Worm (Caenorhabditis elegans) whole organism, mixed stage, embryonic: ENCODE measurements around the gene sup-9.
"Not testable (repeated sequence)": the region's sequence is repeated elsewhere in the genome, so short reads cannot be mapped to it uniquely, and the experiment has no call there.

ENCODE experiments used
- M03D4.4 ChIP-seq: sonication (generic microtip); optimal IDR thresholded peaks from 2 replicates; lab custom pipeline; 2017; ENCODE audit warnings: mild to moderate bottlenecking, missing genetic modification characterization, missing compliant biosample characterization
- bed-3 ChIP-seq: fragments of 200-800 bp; sonication (Bioruptor generic); optimal IDR thresholded peaks from 3 replicates; lab custom pipeline; 2018; ENCODE audit warnings: mild to moderate bottlenecking, missing genetic modification characterization, moderate library complexity, missing compliant biosample characterization
- blmp-1 ChIP-seq: fragments of 150-350 bp; optimal IDR thresholded peaks from 2 replicates; lab custom pipeline; 2014; ENCODE audit warnings: missing biosample characterization, missing genetic modification characterization
- ceh-43 ChIP-seq: fragments of 200-800 bp; sonication (Bioruptor generic); optimal IDR thresholded peaks from 2 replicates; lab custom pipeline; 2018; ENCODE audit warnings: mild to moderate bottlenecking, missing genetic modification characterization, moderate library complexity, missing compliant biosample characterization
- ces-1 ChIP-seq: fragments of 150-350 bp; optimal IDR thresholded peaks from 2 replicates; lab custom pipeline; 2014; ENCODE audit warnings: missing biosample characterization, missing genetic modification reagents, missing genetic modification characterization
- drap-1 ChIP-seq: fragments of 200-800 bp; sonication (Bioruptor generic); optimal IDR thresholded peaks from 3 replicates; lab custom pipeline; 2018; ENCODE audit warnings: mild to moderate bottlenecking, missing genetic modification characterization, missing compliant biosample characterization
- elt-1 ChIP-seq: sonication (generic microtip); optimal IDR thresholded peaks from 2 replicates; lab custom pipeline; 2017; ENCODE audit warnings: missing genetic modification characterization, mild to moderate bottlenecking, missing compliant biosample characterization, antibody characterized with exemption, moderate library complexity, borderline replicate concordance; ENCODE audit not compliant: insufficient read depth
- ham-2 ChIP-seq: fragments of 200-800 bp; sonication (Bioruptor generic); optimal IDR thresholded peaks from 2 replicates; lab custom pipeline; 2018; ENCODE audit warnings: mild to moderate bottlenecking, missing genetic modification characterization, missing compliant biosample characterization
- hlh-1 ChIP-seq: fragments of 150-350 bp; optimal IDR thresholded peaks from 2 replicates; lab custom pipeline; 2014; ENCODE audit warnings: missing biosample characterization, missing genetic modification reagents, missing genetic modification characterization
- lin-13 ChIP-seq: fragments of 150-350 bp; optimal IDR thresholded peaks from 2 replicates; lab custom pipeline; 2014; ENCODE audit warnings: missing biosample characterization, missing genetic modification characterization
- lin-32 ChIP-seq: fragments of 200-800 bp; sonication (Bioruptor generic); optimal IDR thresholded peaks from 2 replicates; lab custom pipeline; 2018; ENCODE audit warnings: mild to moderate bottlenecking, missing genetic modification characterization, missing compliant biosample characterization
- mep-1 ChIP-seq: fragments of 150-350 bp; optimal IDR thresholded peaks from 2 replicates; lab custom pipeline; 2017; ENCODE audit warnings: missing biosample characterization, missing genetic modification reagents, missing genetic modification characterization, inconsistent platforms
- mls-2 ChIP-seq: sonication (generic microtip); optimal IDR thresholded peaks from 2 replicates; lab custom pipeline; 2016; ENCODE audit warnings: mild to moderate bottlenecking, missing genetic modification characterization, moderate library complexity, missing compliant biosample characterization
- nhr-12 ChIP-seq: fragments of 150-350 bp; optimal IDR thresholded peaks from 2 replicates; lab custom pipeline; 2014; ENCODE audit warnings: missing biosample characterization, missing genetic modification characterization
- nhr-2 ChIP-seq: fragments of 150-350 bp; optimal IDR thresholded peaks from 2 replicates; lab custom pipeline; 2014; ENCODE audit warnings: missing biosample characterization, missing genetic modification characterization
- nhr-237 ChIP-seq: fragments of 150-350 bp; optimal IDR thresholded peaks from 2 replicates; lab custom pipeline; 2014; ENCODE audit warnings: missing biosample characterization, missing genetic modification characterization
- nhr-28 ChIP-seq: fragments of 150-350 bp; optimal IDR thresholded peaks from 2 replicates; lab custom pipeline; 2014; ENCODE audit warnings: missing biosample characterization, missing genetic modification characterization
- pha-4 ChIP-seq: fragments of 150-350 bp; optimal IDR thresholded peaks from 2 replicates; lab custom pipeline; 2018; ENCODE audit warnings: missing biosample characterization, missing genetic modification reagents, missing genetic modification characterization
- sem-2 ChIP-seq: fragments of 200-800 bp; sonication (Bioruptor generic); optimal IDR thresholded peaks from 2 replicates; lab custom pipeline; 2018; ENCODE audit warnings: mild to moderate bottlenecking, missing genetic modification characterization, missing compliant biosample characterization
- snpc-4 ChIP-seq: fragments of 150-350 bp; optimal IDR thresholded peaks from 2 replicates; lab custom pipeline; 2014; ENCODE audit warnings: missing biosample characterization, missing genetic modification characterization
- sptf-1 ChIP-seq: sonication (generic microtip); optimal IDR thresholded peaks from 2 replicates; lab custom pipeline; 2017; ENCODE audit warnings: mild to moderate bottlenecking, missing genetic modification characterization, moderate library complexity, missing compliant biosample characterization
- tbx-8 ChIP-seq: fragments of 200-800 bp; sonication (Bioruptor generic); optimal IDR thresholded peaks from 2 replicates; lab custom pipeline; 2018; ENCODE audit warnings: mild to moderate bottlenecking, missing genetic modification characterization, moderate library complexity, missing compliant biosample characterization
- unc-39 ChIP-seq: fragments of 150-350 bp; optimal IDR thresholded peaks from 2 replicates; lab custom pipeline; 2014; ENCODE audit warnings: missing biosample characterization, missing genetic modification characterization
- unc-62 ChIP-seq: fragments of 150-350 bp; optimal IDR thresholded peaks from 2 replicates; lab custom pipeline; 2014; ENCODE audit warnings: missing biosample characterization, missing genetic modification reagents, missing genetic modification characterization
- zip-8 ChIP-seq: fragments of 150-350 bp; optimal IDR thresholded peaks from 2 replicates; lab custom pipeline; 2014; ENCODE audit warnings: missing biosample characterization, missing genetic modification characterization

Gene sup-9

DNA sequence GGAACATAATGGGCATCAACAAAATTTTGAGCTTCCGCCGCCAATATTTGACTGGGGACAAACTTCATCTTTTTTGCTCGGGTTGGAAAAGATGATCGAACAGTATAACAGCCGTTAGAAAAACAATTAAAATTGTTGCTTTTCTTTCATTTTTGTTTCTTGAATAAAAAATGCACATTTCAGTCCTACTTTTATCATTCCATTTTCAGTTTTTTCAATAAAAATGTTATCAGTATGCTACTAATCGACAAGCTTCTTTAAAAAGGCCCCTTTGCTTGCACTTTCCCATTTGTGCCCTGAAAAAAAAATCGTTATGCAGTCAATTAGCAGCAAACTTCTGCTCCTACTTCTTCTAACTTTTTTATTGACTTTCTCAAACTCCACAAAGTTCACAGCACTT, 45.0 kb downstream of the sup-9 start, which contains the start of gene F22E5.7:
F22E5.7 (plus strand) TSS at position 301 of the 400 bp plus-strand sequence.
- TF ChIP-seq sptf-1 (tag; lab: Kevin White, UChicago) (no peak), ceh-43 (GFP tag; lab: Kevin White, UChicago) (no peak), hlh-1 (tag; lab: Kevin White, UChicago) (no peak), ham-2 (no peak), ces-1 (GFP tag; lab: Kevin White, UChicago) (no peak), bed-3 (no peak), drap-1 (no peak), mep-1 (tag; lab: Kevin White, UChicago) (no peak), pha-4 (tag; lab: Kevin White, UChicago) (no peak), nhr-28 (tag; lab: Kevin White, UChicago) (no peak), nhr-12 (tag; lab: Kevin White, UChicago) (no peak), unc-62 (GFP tag; lab: Kevin White, UChicago) (no peak), mls-2 (tag; lab: Kevin White, UChicago) (no peak), nhr-2 (tag; lab: Kevin White, UChicago) (no peak), nhr-237 (no peak)

ce11 chrII:2640982-2641381, 45.8 kb downstream of the sup-9 start, which contains the start of gene F22E5.23:
Gene F22E5.23 (plus strand): TSS chrII:2641282.
- no peak for TF ChIP-seq sptf-1 (tag; lab: Kevin White, UChicago)
- TF ChIP-seq bed-3, result no peak
- no peak for TF ChIP-seq M03D4.4 (tag; lab: Kevin White, UChicago)
- no peak for TF ChIP-seq sem-2 (GFP tag; lab: Kevin White, UChicago)
- no peak for TF ChIP-seq unc-39 (tag; lab: Kevin White, UChicago)
- no peak for TF ChIP-seq tbx-8 (GFP tag; lab: Kevin White, UChicago)
- TF ChIP-seq blmp-1 (tag; lab: Kevin White, UChicago), result no peak
- TF ChIP-seq ces-1 (GFP tag; lab: Kevin White, UChicago), result no peak
- no peak for TF ChIP-seq drap-1
- no peak for TF ChIP-seq lin-13 (tag; lab: Kevin White, UChicago)

ce11 chrII:2639401-2640088, 47.3 kb downstream of the sup-9 start, which contains the start of gene F22E5.8:
Gene F22E5.8 (plus strand): TSS chrII:2640038.
- TF ChIP-seq nhr-28, nhr-2, mls-2 (tag; lab: Kevin White, UChicago): not testable (repeated sequence)

DNA sequence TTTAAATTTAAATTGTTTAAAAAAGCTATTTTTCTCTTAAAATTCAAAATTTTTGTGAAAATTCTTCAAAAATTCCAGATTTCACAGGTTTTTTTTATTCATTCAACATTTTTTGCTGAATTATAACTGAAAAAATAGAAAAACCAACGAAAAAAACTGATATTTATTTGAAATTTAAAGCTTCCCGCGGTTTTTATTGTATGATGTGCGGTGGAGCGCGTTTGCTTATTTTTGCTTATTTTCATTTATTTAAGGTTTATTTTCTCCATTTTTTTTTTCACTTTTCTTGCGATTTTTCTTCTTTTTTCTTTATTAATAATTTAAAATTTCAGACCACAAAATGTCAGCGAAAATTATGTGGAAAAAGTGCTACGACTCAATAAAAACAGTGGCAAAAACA, 48.8 kb downstream of the sup-9 start, which contains the start of gene F22E5.9:
F22E5.9 (plus strand) TSS at position 327 of the 400 bp plus-strand sequence.
- no peak for TF ChIP-seq mls-2 (tag; lab: Kevin White, UChicago)
- TF ChIP-seq, all 35 proteins: peak for 0

DNA sequence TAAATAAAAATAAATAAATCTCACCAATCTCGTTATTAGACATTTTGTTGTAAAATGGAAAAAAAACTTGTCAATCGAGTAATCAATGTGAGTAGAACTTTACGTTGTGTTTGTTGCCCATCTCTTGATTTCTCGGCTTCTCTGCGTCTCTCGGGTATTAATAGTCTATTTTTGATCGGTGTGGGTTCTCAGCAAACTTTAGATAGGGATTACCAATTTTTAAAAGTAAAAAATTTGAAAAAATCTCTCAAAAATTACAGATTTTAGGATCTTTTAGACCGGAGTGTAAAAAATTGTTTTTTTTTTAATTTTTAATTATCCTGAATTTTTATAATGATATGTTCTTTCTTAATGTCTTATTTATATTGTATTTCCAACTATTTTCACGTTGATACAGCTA, 49.5 kb downstream of the sup-9 start, which contains the start of gene F22E5.21:
F22E5.21 (minus strand) TSS at position 101 of the 400 bp plus-strand sequence.
- TF ChIP-seq zip-8 (tag; lab: Kevin White, UChicago) (no peak), lin-32 (GFP tag; lab: Kevin White, UChicago) (no peak), snpc-4 (tag; lab: Kevin White, UChicago) (no peak), lin-13 (tag; lab: Kevin White, UChicago) (no peak), hlh-1 (tag; lab: Kevin White, UChicago) (no peak), elt-1 (tag; lab: Kevin White, UChicago) (no peak)
- TF ChIP-seq, all 35 proteins: peak for 0
